Fruit fly (Drosophila melanogaster): ENCODE results near the gene Ugt36E1.
A peak's percentile ranks its signal among the peaks of the same experiment; 100 is the strongest.

Ugt36E1 gene

DNA sequence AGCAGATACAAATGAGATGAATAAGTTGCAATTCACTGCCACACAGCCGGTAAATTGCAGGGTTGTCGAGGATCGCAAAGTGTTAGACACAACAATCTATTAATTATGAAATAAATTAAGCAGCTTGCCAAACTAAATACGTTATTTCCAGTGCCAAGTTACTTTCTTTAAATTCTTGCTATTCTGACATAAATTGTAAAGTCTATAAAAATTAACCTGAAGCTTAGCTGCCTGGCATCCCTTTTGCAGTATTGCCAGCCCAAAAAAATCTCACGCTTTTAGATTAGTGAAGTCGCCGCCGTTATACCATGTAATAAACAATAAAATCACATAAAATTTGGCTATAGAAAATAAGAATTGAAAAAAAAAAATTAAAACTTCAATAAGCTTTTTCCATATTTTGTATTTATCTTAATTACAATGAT, 31.1 kb downstream of the Ugt36E1 start (continued):
- peak; percentile 50 for TF ChIP-seq BEAF-32 (GFP tag; optimal IDR thresholded peaks at IDR 0.05)
- peak; percentile 69 to 78 for TF ChIP-seq Pdp1 (GFP tag; optimal IDR thresholded peaks at IDR 0.05)
- peak; percentile 89 for TF ChIP-seq tio (GFP tag; optimal IDR thresholded peaks at IDR 0.05)
- peak; percentile 81 for TF ChIP-seq CG3726 (GFP tag; IDR thresholded peaks at IDR 0.05)
- TF ChIP-seq GATAe (GFP tag; conservative IDR thresholded peaks at IDR 0.05): peak; percentile 78
- no peak for TF ChIP-seq gfzf (GFP tag; optimal IDR thresholded peaks at IDR 0.05)
- peak; percentile 86 for TF ChIP-seq zfh1 (GFP tag; IDR thresholded peaks at IDR 0.05)
- TF ChIP-seq Hr51 (GFP tag; optimal IDR thresholded peaks at IDR 0.05): peak; percentile 77 to 94
- no peak for TF ChIP-seq D (optimal IDR thresholded peaks at IDR 0.05)
- peak; percentile 82 for TF ChIP-seq D (GFP tag; optimal IDR thresholded peaks at IDR 0.05)
- TF ChIP-seq C15 (GFP tag; IDR thresholded peaks at IDR 0.05): peak; percentile 79; the same call in 1 of the 3 replicates
- peak; percentile 82; the same call in 2 of the 3 replicates for TF ChIP-seq tgo (GFP tag; IDR thresholded peaks at IDR 0.05)
- peak; percentile 53 for TF ChIP-seq pb (GFP tag; optimal IDR thresholded peaks at IDR 0.05)
- peak; percentile 90 for TF ChIP-seq Chrac-16 (GFP tag; optimal IDR thresholded peaks at IDR 0.05)
- peak; percentile 88 for TF ChIP-seq bowl (GFP tag; IDR thresholded peaks at IDR 0.05)
- TF ChIP-seq fu2 (GFP tag; optimal IDR thresholded peaks at IDR 0.05): peak; percentile 82
- peak; percentile 87 for TF ChIP-seq twi (tag; optimal IDR thresholded peaks at IDR 0.05)
- TF ChIP-seq CG12155 (GFP tag; optimal IDR thresholded peaks at IDR 0.05): peak; percentile 89
- no peak for TF ChIP-seq pros (GFP tag; optimal IDR thresholded peaks at IDR 0.05)
- TF ChIP-seq her (GFP tag; optimal IDR thresholded peaks at IDR 0.05): peak; percentile 78
- peak; percentile 85 for TF ChIP-seq Bdp1 (GFP tag; optimal IDR thresholded peaks at IDR 0.05)
- peak; percentile 91 for TF ChIP-seq Rfx (GFP tag; IDR thresholded peaks at IDR 0.05)
- peak; percentile 84 for TF ChIP-seq CG6854 (GFP tag; optimal IDR thresholded peaks at IDR 0.05)
- TF ChIP-seq HLH3B (GFP tag; IDR thresholded peaks at IDR 0.05): peak; percentile 87
- TF ChIP-seq dati (GFP tag; IDR thresholded peaks at IDR 0.05): peak; percentile 73
- peak; percentile 60 for TF ChIP-seq Ets97D (GFP tag; optimal IDR thresholded peaks at IDR 0.05)
- TF ChIP-seq CG13775 (GFP tag; optimal IDR thresholded peaks at IDR 0.05): peak; percentile 87
- TF ChIP-seq da (GFP tag; optimal IDR thresholded peaks at IDR 0.05): peak; percentile 80
- no peak for TF ChIP-seq hth (optimal IDR thresholded peaks at IDR 0.05)
- TF ChIP-seq br (optimal IDR thresholded peaks at IDR 0.05): no peak
- TF ChIP-seq sr (GFP tag; IDR thresholded peaks at IDR 0.05): peak; percentile 67; the same call in 1 of the 3 replicates
- TF ChIP-seq CG8924 (tag; optimal IDR thresholded peaks at IDR 0.05): peak; percentile 92
- peak; percentile 62 for TF ChIP-seq CG1647 (GFP tag; optimal IDR thresholded peaks at IDR 0.05)
- TF ChIP-seq cato (GFP tag; optimal IDR thresholded peaks at IDR 0.05; ENCODE audit: borderline replicate concordance): peak; percentile 83
- TF ChIP-seq CG31388 (GFP tag; optimal IDR thresholded peaks at IDR 0.05): peak; percentile 57
- peak; percentile 87 to 93 for TF ChIP-seq chif (GFP tag; optimal IDR thresholded peaks at IDR 0.05)
- TF ChIP-seq Ravus (GFP tag; IDR thresholded peaks at IDR 0.05): peak; percentile 69
- TF ChIP-seq sens (GFP tag): peak; percentile 97
- peak; percentile 71 for TF ChIP-seq CG10274 (GFP tag; optimal IDR thresholded peaks at IDR 0.05)
- TF ChIP-seq CG13424 (tag; optimal IDR thresholded peaks at IDR 0.05): peak; percentile 96
- no peak for TF ChIP-seq Dll (GFP tag; IDR thresholded peaks at IDR 0.05; ENCODE audit: partially characterized antibody)
- TF ChIP-seq trh (GFP tag; optimal IDR thresholded peaks at IDR 0.05): peak; percentile 71
- TF ChIP-seq CG17359 (tag; optimal IDR thresholded peaks at IDR 0.05): peak; percentile 92
- peak; percentile 89 for TF ChIP-seq CG15514 (GFP tag; optimal IDR thresholded peaks at IDR 0.05)
- TF ChIP-seq tin (GFP tag; optimal IDR thresholded peaks at IDR 0.05): peak; percentile 77
- TF ChIP-seq cad (GFP tag; optimal IDR thresholded peaks at IDR 0.05): no peak
- peak; percentile 64 for TF ChIP-seq repo (GFP tag; optimal IDR thresholded peaks at IDR 0.05)
- TF ChIP-seq MESR4 (GFP tag; optimal IDR thresholded peaks at IDR 0.05): peak; percentile 32
- peak; percentile 76 for TF ChIP-seq gro (GFP tag; optimal IDR thresholded peaks at IDR 0.05)
- peak; percentile 96 for TF ChIP-seq Drgx (GFP tag; IDR thresholded peaks at IDR 0.05)
- peak; percentile 76 for TF ChIP-seq CG8765 (GFP tag; IDR thresholded peaks at IDR 0.05)
- TF ChIP-seq CG12744 (GFP tag; optimal IDR thresholded peaks at IDR 0.05): peak; percentile 84
